Fruit fly (Drosophila melanogaster) whole organism, wandering third instar larva: ENCODE results near the gene CG6168.
A peak's percentile ranks its signal among the peaks of the same experiment; 100 is the strongest.

Source experiments
- Abd-B ChIP-seq: fragments of >200 bp; optimal IDR thresholded peaks from 2 replicates; lab custom pipeline; 2017; ENCODE audit warnings: missing biosample characterization, missing genetic modification characterization
- Dif ChIP-seq: fragments of 200-275, 200-300 bp; sonication (Bioruptor generic); optimal IDR thresholded peaks from 2 replicates; lab custom pipeline; 2018; ENCODE audit warnings: missing biosample characterization, missing genetic modification characterization; ENCODE audit not compliant: partially characterized antibody
- GATAd ChIP-seq: sonication (Bioruptor generic); optimal IDR thresholded peaks from 2 replicates; lab custom pipeline; 2016; ENCODE audit warnings: missing biosample characterization, missing genetic modification characterization
- Rel ChIP-seq, 2 experiments: fragments of 200-800 bp; sonication (Bioruptor generic) in 1 of 2; optimal IDR thresholded peaks; 2 replicates in 1 of 2; 3 replicates in 1 of 2; lab custom pipeline; 2016 to 2019; ENCODE audit warnings: mild to moderate bottlenecking in 2 of 2, missing biosample characterization in 2 of 2, missing genetic modification characterization in 2 of 2, moderate library complexity in 1 of 2
- br ChIP-seq: fragments of 200-800 bp; sonication (Bioruptor generic); optimal IDR thresholded peaks from 2 replicates; lab custom pipeline; 2016; ENCODE audit warnings: missing biosample characterization, missing genetic modification characterization
- dl ChIP-seq, 2 experiments: fragments of 175-275, 200-275 bp in 1 of 2; fragments of 200-275 bp in 1 of 2; sonication (Bioruptor generic); optimal IDR thresholded peaks; lab custom pipeline; 2018; ENCODE audit warnings: mild to moderate bottlenecking in 2 of 2, missing biosample characterization in 2 of 2, missing genetic modification characterization in 2 of 2, moderate library complexity in 2 of 2; ENCODE audit not compliant: partially characterized antibody in 2 of 2, insufficient read depth in 1 of 2
- fru ChIP-seq: fragments of 200-800 bp; sonication (Bioruptor generic); optimal IDR thresholded peaks from 3 replicates; lab custom pipeline; 2016; ENCODE audit warnings: missing biosample characterization, mild to moderate bottlenecking, missing genetic modification characterization
- psq ChIP-seq: fragments of 200-800 bp; sonication (Bioruptor generic); optimal IDR thresholded peaks from 3 replicates; lab custom pipeline; 2017; ENCODE audit warnings: missing biosample characterization, mild to moderate bottlenecking, missing genetic modification characterization, moderate library complexity
- sv ChIP-seq: fragments of 200-800 bp; sonication (Bioruptor generic); optimal IDR thresholded peaks from 3 replicates; lab custom pipeline; 2016; ENCODE audit warnings: missing biosample characterization, missing genetic modification characterization
- tai ChIP-seq: sonication (Bioruptor generic); optimal IDR thresholded peaks from 2 replicates; lab custom pipeline; 2016; ENCODE audit warnings: missing biosample characterization, missing genetic modification characterization
- usp ChIP-seq: fragments of >200 bp; optimal IDR thresholded peaks from 2 replicates; lab custom pipeline; 2017; ENCODE audit warnings: missing biosample characterization, missing genetic modification characterization

- TF ChIP-seq br (GFP tag; lab: Kevin White, UChicago), result no peak
- TF ChIP-seq GATAd, result no peak
- TF ChIP-seq psq (GFP tag; lab: Kevin White, UChicago), result no peak
- no peak for TF ChIP-seq usp (GFP tag; lab: Kevin White, UChicago)
- TF ChIP-seq Rel (GFP tag; optimal IDR thresholded peaks at IDR 0.05; lab: Kevin White, UChicago), result no peak
- no peak for TF ChIP-seq Rel (tag; optimal IDR thresholded peaks at IDR 0.05; lab: Kevin White, UChicago)
- no peak for TF ChIP-seq Abd-B (GFP tag; lab: Kevin White, UChicago)
- TF ChIP-seq fru, result peak; percentile 16
- peak; percentile 40 for TF ChIP-seq tai (GFP tag; lab: Kevin White, UChicago)
- no peak for TF ChIP-seq sv
- TF ChIP-seq Dif (GFP tag; lab: Kevin White, UChicago), result no peak
- TF ChIP-seq dl (GFP tag; optimal IDR thresholded peaks at IDR 0.05; lab: Kevin White, UChicago; ENCODE audit: insufficient read depth in 1 of 2, partially characterized antibody in 2 of 2), result no peak
These were observed 30.2 kb upstream of the CG6168 start for dm6 chr3L:11351715-11352114.
